Fruit fly (Drosophila melanogaster): Measurements from ENCODE around the gene Polr2L.

The Polr2L gene

dm6 chr3R:24753561-24754027, 36.3 kb downstream of the Polr2L start, which contains the start of gene asp (continued):
- TF ChIP-seq CG16813 (GFP tag; IDR thresholded peaks at IDR 0.05; ENCODE audit: partially characterized antibody) (peak; percentile 89), CG8924 (tag; optimal IDR thresholded peaks at IDR 0.05) (peak; percentile 24), CG10321 (GFP tag; IDR thresholded peaks at IDR 0.05) (no peak), CG4707 (GFP tag; optimal IDR thresholded peaks at IDR 0.05) (no peak), sens (GFP tag) (peak; percentile 91), CG2116 (GFP tag; optimal IDR thresholded peaks at IDR 0.05) (peak; percentile 92), lbe (GFP tag; optimal IDR thresholded peaks at IDR 0.05) (no peak), ssp (GFP tag; IDR thresholded peaks at IDR 0.05) (peak; percentile 80), Chrac-16 (GFP tag; optimal IDR thresholded peaks at IDR 0.05) (peak; percentile 27), slbo (GFP tag; IDR thresholded peaks at IDR 0.05) (peak; percentile 35; the same call in 1 of the 2 replicates), CG8089 (GFP tag; optimal IDR thresholded peaks at IDR 0.05) (no peak), tup (GFP tag; optimal IDR thresholded peaks at IDR 0.05) (no peak), Ets65A (GFP tag) (peak; percentile 41), H2.0 (GFP tag; IDR thresholded peaks at IDR 0.05) (no peak), kay (GFP tag; optimal IDR thresholded peaks at IDR 0.05) (no peak), pum (GFP tag; optimal IDR thresholded peaks at IDR 0.05) (no peak), CG11560 (tag; IDR thresholded peaks at IDR 0.05) (peak; percentile 73; the same call in 2 of the 3 replicates), ems (GFP tag; optimal IDR thresholded peaks at IDR 0.05) (peak; percentile 24), aop (GFP tag; IDR thresholded peaks at IDR 0.05) (no peak), CG17829 (tag; optimal IDR thresholded peaks at IDR 0.05) (peak; percentile 66), CG4424 (GFP tag; optimal IDR thresholded peaks at IDR 0.05) (no peak), BEAF-32 (GFP tag; optimal IDR thresholded peaks at IDR 0.05) (peak; percentile 77), CG11696 (GFP tag; IDR thresholded peaks at IDR 0.05) (no peak), Scr (GFP tag; IDR thresholded peaks at IDR 0.05; ENCODE audit: partially characterized antibody) (peak; percentile 85), CG12104 (GFP tag; optimal IDR thresholded peaks at IDR 0.05) (no peak), slou (GFP tag; optimal IDR thresholded peaks at IDR 0.05) (no peak), CG12659 (GFP tag; optimal IDR thresholded peaks at IDR 0.05) (no peak), nerfin-1 (tag; optimal IDR thresholded peaks at IDR 0.05) (no peak), Usf (GFP tag; optimal IDR thresholded peaks at IDR 0.05) (no peak), nom (GFP tag; optimal IDR thresholded peaks at IDR 0.05) (no peak), CG10431 (GFP tag; optimal IDR thresholded peaks at IDR 0.05) (no peak), CG8765 (GFP tag; IDR thresholded peaks at IDR 0.05) (no peak), Atf3 (GFP tag; optimal IDR thresholded peaks at IDR 0.05) (no peak), ato (GFP tag; IDR thresholded peaks at IDR 0.05; ENCODE audit: partially characterized antibody) (peak; percentile 83), scrt (GFP tag; optimal IDR thresholded peaks at IDR 0.05) (no peak), CG9932 (GFP tag; IDR thresholded peaks at IDR 0.05) (0 out of 2 replicates have a peak, but pooled peaks have one; percentile 30), CG9797 (GFP tag; optimal IDR thresholded peaks at IDR 0.05) (peak; percentile 59), wek (GFP tag; optimal IDR thresholded peaks at IDR 0.05) (peak; percentile 97), CG10959 (GFP tag; IDR thresholded peaks at IDR 0.05) (no peak), mam (GFP tag; optimal IDR thresholded peaks at IDR 0.05) (peak; percentile 4), CG15514 (GFP tag; optimal IDR thresholded peaks at IDR 0.05) (peak; percentile 56), unc-4 (GFP tag; IDR thresholded peaks at IDR 0.05; ENCODE audit: partially characterized antibody) (peak; percentile 76), CG2129 (GFP tag; IDR thresholded peaks at IDR 0.05; ENCODE audit: partially characterized antibody) (peak; percentile 63), HLH4C (GFP tag; IDR thresholded peaks at IDR 0.05; ENCODE audit: partially characterized antibody) (peak; percentile 95), CG5953 (GFP tag; IDR thresholded peaks at IDR 0.05) (no peak), CG14710 (tag; optimal IDR thresholded peaks at IDR 0.05) (peak; percentile 73), lmd (GFP tag; IDR thresholded peaks at IDR 0.05) (peak; percentile 26; the same call in 1 of the 2 replicates), croc (GFP tag; conservative IDR thresholded peaks at IDR 0.05) (no peak), sima (GFP tag; optimal IDR thresholded peaks at IDR 0.05) (no peak), Opbp (GFP tag; IDR thresholded peaks at IDR 0.05; ENCODE audit: partially characterized antibody) (peak; percentile 76; the same call in 2 of the 3 replicates), h (optimal IDR thresholded peaks at IDR 0.05) (no peak)

Measured in whole organism, embryonic.